Worm (Caenorhabditis elegans): ENCODE results near the gene F23H12.10.

The F23H12.10 gene

ce11 chrV:12337894-12338293 lies 36.2 kb downstream of the F23H12.10 start, which contains the start of gene twk-13:
TSS of gene twk-13 (minus strand) at chrV:12337994.
- TF ChIP-seq flh-1 (GFP tag; optimal IDR thresholded peaks at IDR 0.05) (no peak), ces-1 (GFP tag; optimal IDR thresholded peaks at IDR 0.05) (no peak), sem-2 (GFP tag; optimal IDR thresholded peaks at IDR 0.05) (no peak), unc-120 (tag; optimal IDR thresholded peaks at IDR 0.05; ENCODE audit: poor library complexity, severe bottlenecking) (no peak), mep-1 (tag; optimal IDR thresholded peaks at IDR 0.05) (no peak), lin-13 (tag; optimal IDR thresholded peaks at IDR 0.05) (no peak), zip-8 (tag; optimal IDR thresholded peaks at IDR 0.05) (no peak), nhr-237 (tag; optimal IDR thresholded peaks at IDR 0.05) (no peak), mls-2 (tag; optimal IDR thresholded peaks at IDR 0.05) (no peak), ztf-11 (tag; optimal IDR thresholded peaks at IDR 0.05) (no peak), cnd-1 (tag; optimal IDR thresholded peaks at IDR 0.05) (no peak), unc-39 (tag; optimal IDR thresholded peaks at IDR 0.05) (no peak), elt-1 (tag; optimal IDR thresholded peaks at IDR 0.05; ENCODE audit: borderline replicate concordance, insufficient read depth) (no peak)

- no peak for TF ChIP-seq nhr-76 (tag; optimal IDR thresholded peaks at IDR 0.05)
- TF ChIP-seq bed-3 (GFP tag; optimal IDR thresholded peaks at IDR 0.05), result no peak
- TF ChIP-seq unc-62 (GFP tag; optimal IDR thresholded peaks at IDR 0.05), result peak; percentile 10
These were observed 39.7 kb downstream of the F23H12.10 start for ce11 chrV:12334387-12334786.

ce11 chrV:12331820-12332219 lies 42.2 kb downstream of the F23H12.10 start:
- TF ChIP-seq mab-5 (tag; optimal IDR thresholded peaks at IDR 0.05) (no peak), cnd-1 (tag; optimal IDR thresholded peaks at IDR 0.05) (peak; percentile 33), nhr-237 (tag; optimal IDR thresholded peaks at IDR 0.05) (no peak), mls-2 (tag; optimal IDR thresholded peaks at IDR 0.05) (peak; percentile 37), M03D4.4 (tag; optimal IDR thresholded peaks at IDR 0.05) (peak; percentile 60), sptf-1 (tag; optimal IDR thresholded peaks at IDR 0.05) (peak; percentile 53), hlh-1 (tag; optimal IDR thresholded peaks at IDR 0.05) (no peak), ceh-83 (GFP tag; optimal IDR thresholded peaks at IDR 0.05) (peak; percentile 83), bed-3 (GFP tag; optimal IDR thresholded peaks at IDR 0.05) (peak; percentile 1), sem-2 (GFP tag; optimal IDR thresholded peaks at IDR 0.05) (peak; percentile 41), nhr-28 (tag; optimal IDR thresholded peaks at IDR 0.05) (no peak)

ce11 chrV:12329173-12329572 lies 44.9 kb downstream of the F23H12.10 start:
- TF ChIP-seq unc-120 (tag; optimal IDR thresholded peaks at IDR 0.05; ENCODE audit: poor library complexity, severe bottlenecking) (no peak), ces-1 (GFP tag; optimal IDR thresholded peaks at IDR 0.05) (peak; percentile 83)

ce11 chrV:12326638-12327037 lies 47.4 kb downstream of the F23H12.10 start:
- no peak for TF ChIP-seq lsy-2 (tag; optimal IDR thresholded peaks at IDR 0.05)
- TF ChIP-seq unc-39 (tag; optimal IDR thresholded peaks at IDR 0.05), result no peak
- no peak for TF ChIP-seq mab-5 (tag; optimal IDR thresholded peaks at IDR 0.05)
- no peak for TF ChIP-seq ceh-39 (tag; optimal IDR thresholded peaks at IDR 0.05)
- TF ChIP-seq elt-3 (tag; optimal IDR thresholded peaks at IDR 0.05), result no peak
- no peak for TF ChIP-seq ceh-43 (GFP tag; optimal IDR thresholded peaks at IDR 0.05)
- TF ChIP-seq mls-2 (tag; optimal IDR thresholded peaks at IDR 0.05), result no peak
- no peak for TF ChIP-seq mep-1 (tag; optimal IDR thresholded peaks at IDR 0.05)
- TF ChIP-seq blmp-1 (tag; optimal IDR thresholded peaks at IDR 0.05), result no peak
- TF ChIP-seq nhr-76 (tag; optimal IDR thresholded peaks at IDR 0.05), result no peak
- no peak for TF ChIP-seq unc-62 (GFP tag; optimal IDR thresholded peaks at IDR 0.05)
- TF ChIP-seq nhr-2 (tag; optimal IDR thresholded peaks at IDR 0.05), result no peak
- no peak for TF ChIP-seq cnd-1 (tag; optimal IDR thresholded peaks at IDR 0.05)
- no peak for TF ChIP-seq bed-3 (GFP tag; optimal IDR thresholded peaks at IDR 0.05)
- TF ChIP-seq nhr-12 (tag; optimal IDR thresholded peaks at IDR 0.05), result no peak

Data from whole organism, mixed stage, embryonic.